Worm (Caenorhabditis elegans) whole organism, L1 larva: Measurements from ENCODE around the gene acl-5.

Experiments
- ceh-82 ChIP-seq, 3 experiments: fragments of 150-350 bp in 1 of 3; sonication (generic microtip) in 2 of 3; optimal IDR thresholded peaks; 2 replicates each; lab custom pipeline; 2014 to 2017; ENCODE audit warnings: missing biosample characterization in 3 of 3, missing genetic modification characterization in 3 of 3
- ces-1 ChIP-seq: fragments of 150-350 bp; optimal IDR thresholded peaks from 2 replicates; lab custom pipeline; 2014; ENCODE audit warnings: missing biosample characterization, missing genetic modification reagents, missing genetic modification characterization
- dpl-1 ChIP-seq, 3 experiments: fragments of 150-350 bp in 2 of 3; sonication (generic microtip) in 1 of 3; optimal IDR thresholded peaks; 2 replicates each; lab custom pipeline; 2014 to 2017; ENCODE audit warnings: missing biosample characterization in 3 of 3, missing genetic modification characterization in 3 of 3, missing genetic modification reagents in 3 of 3
- egl-27 ChIP-seq, 2 experiments: fragments of 150-350 bp in 1 of 2; sonication (generic microtip); optimal IDR thresholded peaks; 3 replicates each; lab custom pipeline; 2017 to 2018; ENCODE audit warnings: missing biosample characterization in 2 of 2, missing genetic modification characterization in 2 of 2, missing genetic modification reagents in 2 of 2
- nhr-28 ChIP-seq: fragments of 150-350 bp; optimal IDR thresholded peaks from 2 replicates; lab custom pipeline; 2014; ENCODE audit warnings: missing biosample characterization, missing genetic modification characterization
- skn-1 ChIP-seq: fragments of 150-350 bp; optimal IDR thresholded peaks from 2 replicates; lab custom pipeline; 2014; ENCODE audit warnings: missing biosample characterization, missing genetic modification characterization
- sox-4 ChIP-seq: sonication (generic microtip); optimal IDR thresholded peaks from 2 replicates; lab custom pipeline; 2016; ENCODE audit warnings: missing genetic modification characterization, missing compliant biosample characterization

- no peak for TF ChIP-seq skn-1
- no peak for TF ChIP-seq dpl-1 (GFP tag; optimal IDR thresholded peaks at IDR 0.05; lab: Kevin White, UChicago)
- no peak for TF ChIP-seq egl-27 (tag; optimal IDR thresholded peaks at IDR 0.05; lab: Kevin White, UChicago)
- TF ChIP-seq nhr-28 (tag; lab: Kevin White, UChicago) = no peak
- TF ChIP-seq sox-4 (tag; lab: Kevin White, UChicago) = no peak
- TF ChIP-seq ceh-82 (tag; optimal IDR thresholded peaks at IDR 0.05; lab: Kevin White, UChicago) = no peak
- no peak for TF ChIP-seq ces-1 (GFP tag; lab: Kevin White, UChicago)
Observed at ce11 chrX:10321401-10321800, 5.9 kb downstream of the acl-5 start.
